Worm (Caenorhabditis elegans): ENCODE results near the gene nhr-199.

ce11 chrV:15685599-15685998, 14.1 kb downstream of the nhr-199 start, which contains the start of gene nhr-196:
- TF ChIP-seq ham-2 (GFP tag; optimal IDR thresholded peaks at IDR 0.05), result no peak
- no peak for TF ChIP-seq ceh-39 (tag; optimal IDR thresholded peaks at IDR 0.05)
- TF ChIP-seq nhr-12 (tag; optimal IDR thresholded peaks at IDR 0.05), result no peak
- TF ChIP-seq ztf-11 (tag; optimal IDR thresholded peaks at IDR 0.05), result no peak
- no peak for TF ChIP-seq unc-39 (tag; optimal IDR thresholded peaks at IDR 0.05)
- TF ChIP-seq nhr-28 (tag; optimal IDR thresholded peaks at IDR 0.05), result no peak
- no peak for TF ChIP-seq unc-62 (GFP tag; optimal IDR thresholded peaks at IDR 0.05)
- TF ChIP-seq nhr-76 (tag; optimal IDR thresholded peaks at IDR 0.05), result no peak
- no peak for TF ChIP-seq lsy-2 (tag; optimal IDR thresholded peaks at IDR 0.05)
- no peak for TF ChIP-seq pha-4 (tag; optimal IDR thresholded peaks at IDR 0.05)
- TF ChIP-seq snpc-4 (tag; optimal IDR thresholded peaks at IDR 0.05), result no peak
- no peak for TF ChIP-seq cnd-1 (tag; optimal IDR thresholded peaks at IDR 0.05)
- no peak for TF ChIP-seq mls-2 (tag; optimal IDR thresholded peaks at IDR 0.05)

Measured in whole organism, mixed stage, embryonic.